Fruit fly (Drosophila melanogaster) whole organism, embryonic: ENCODE data around the gene Dsp1.

Experiments
- ATbp ChIP-seq: fragments of 200-800 bp; sonication (Bioruptor generic); optimal IDR thresholded peaks from 2 replicates; lab custom pipeline; 2017; ENCODE audit warnings: missing biosample characterization, mild to moderate bottlenecking, missing genetic modification characterization, missing genetic modification reagents
- Bdp1 ChIP-seq: fragments of 200-800 bp; sonication (Bioruptor generic); optimal IDR thresholded peaks from 3 replicates; lab custom pipeline; 2016; ENCODE audit warnings: missing biosample characterization, missing genetic modification characterization
- CG1024 ChIP-seq: fragments of 200-800 bp; sonication (Bioruptor generic); IDR thresholded peaks from 2 replicates; pipeline ENCODE4 v1.3.6; 2022; ENCODE audit warnings: missing biosample characterization, missing genetic modification characterization
- CG11723 ChIP-seq: fragments of 200-800 bp; sonication (Bioruptor generic); optimal IDR thresholded peaks from 2 replicates; lab custom pipeline; 2017; ENCODE audit warnings: missing biosample characterization, mild to moderate bottlenecking, missing genetic modification characterization
- CG12071 ChIP-seq: fragments of 200-800 bp; sonication (Bioruptor generic); optimal IDR thresholded peaks from 3 replicates; lab custom pipeline; 2018; ENCODE audit warnings: missing biosample characterization, mild to moderate bottlenecking, missing genetic modification characterization
- CG2202 ChIP-seq: fragments of 200-800 bp; sonication (Bioruptor generic); optimal IDR thresholded peaks from 2 replicates; lab custom pipeline; 2018; ENCODE audit warnings: missing biosample characterization, mild to moderate bottlenecking, missing genetic modification characterization
- CG31365 ChIP-seq: fragments of 200-800 bp; sonication (Bioruptor generic); optimal IDR thresholded peaks from 2 replicates; lab custom pipeline; 2018; ENCODE audit warnings: missing biosample characterization, mild to moderate bottlenecking, missing genetic modification characterization
- CG32767 ChIP-seq: fragments of 200-800 bp; sonication (Bioruptor generic); IDR thresholded peaks from 2 replicates; pipeline ENCODE4 v1.3.6; 2022; ENCODE audit warnings: missing biosample characterization, missing genetic modification characterization
- CG3838 ChIP-seq: fragments of 200-800 bp; sonication (Bioruptor generic); optimal IDR thresholded peaks from 3 replicates; lab custom pipeline; 2016; ENCODE audit warnings: missing biosample characterization, missing genetic modification characterization
- CG43689 ChIP-seq: fragments of 200-800 bp; sonication (Bioruptor generic); IDR thresholded peaks from 2 replicates; pipeline ENCODE4 v1.3.6; 2022; ENCODE audit warnings: missing biosample characterization, missing genetic modification characterization
- CG5953 ChIP-seq: fragments of 200-800 bp; sonication (Bioruptor generic); IDR thresholded peaks from 2 replicates; pipeline ENCODE4 v1.3.6; 2022; ENCODE audit warnings: missing biosample characterization, missing genetic modification characterization
- CG8478 ChIP-seq: fragments of >200 bp; optimal IDR thresholded peaks from 2 replicates; lab custom pipeline; 2018
- CHES-1-like ChIP-seq: fragments of 200-800 bp; sonication (Bioruptor generic); optimal IDR thresholded peaks from 2 replicates; lab custom pipeline; 2016; ENCODE audit warnings: missing biosample characterization, missing genetic modification characterization
- CoRest ChIP-seq: fragments of 200-800 bp; sonication (Bioruptor generic); optimal IDR thresholded peaks from 3 replicates; lab custom pipeline; 2018; ENCODE audit warnings: missing biosample characterization, mild to moderate bottlenecking, missing genetic modification characterization, moderate library complexity
- D19A ChIP-seq: fragments of 200-800 bp; optimal IDR thresholded peaks from 3 replicates; lab custom pipeline; 2019; ENCODE audit warnings: missing biosample characterization, mild to moderate bottlenecking, missing genetic modification characterization, moderate library complexity
- D19B ChIP-seq: fragments of 200-800 bp; sonication (Bioruptor generic); optimal IDR thresholded peaks from 2 replicates; lab custom pipeline; 2017; ENCODE audit warnings: missing biosample characterization, mild to moderate bottlenecking, missing genetic modification characterization
- E2f1 ChIP-seq: fragments of 200-800 bp; sonication (Bioruptor generic); IDR thresholded peaks from 2 replicates; pipeline ENCODE4 v1.3.6; 2022; ENCODE audit warnings: missing biosample characterization, missing genetic modification characterization
- ERR ChIP-seq: fragments of 200-800 bp; sonication (Bioruptor generic); optimal IDR thresholded peaks from 2 replicates; lab custom pipeline; 2016; ENCODE audit warnings: missing biosample characterization, missing genetic modification characterization
- HHEX ChIP-seq: fragments of 200-800 bp; sonication (Bioruptor generic); optimal IDR thresholded peaks from 3 replicates; lab custom pipeline; 2017; ENCODE audit warnings: missing biosample characterization, mild to moderate bottlenecking, missing genetic modification characterization, missing genetic modification reagents
- MBD-R2 ChIP-seq: fragments of 200-800 bp; sonication (Bioruptor generic); IDR thresholded peaks from 2 replicates; pipeline ENCODE4 v1.3.6; 2022; ENCODE audit warnings: missing biosample characterization, missing genetic modification characterization
- Med ChIP-seq: fragments of 200-800 bp; sonication (Bioruptor generic); peaks from one replicate; lab custom pipeline; 2016; ENCODE audit warnings: missing biosample characterization, missing genetic modification characterization, mild to moderate bottlenecking, inconsistent platforms, moderate library complexity
- NC2α ChIP-seq: fragments of 200-800 bp; sonication (Bioruptor generic); optimal IDR thresholded peaks from 2 replicates; lab custom pipeline; 2016; ENCODE audit warnings: missing biosample characterization, missing genetic modification characterization
- Neu2 ChIP-seq: fragments of 200-800 bp; sonication (Bioruptor generic); optimal IDR thresholded peaks from 3 replicates; lab custom pipeline; 2016; ENCODE audit warnings: missing biosample characterization, missing genetic modification characterization, borderline replicate concordance
- NfI ChIP-seq: fragments of 200-800 bp; sonication (Bioruptor generic); optimal IDR thresholded peaks from 3 replicates; lab custom pipeline; 2018; ENCODE audit warnings: missing biosample characterization, mild to moderate bottlenecking, missing genetic modification characterization, moderate library complexity
- PHDP ChIP-seq: fragments of 200-800 bp; sonication (Bioruptor generic); optimal IDR thresholded peaks from 3 replicates; lab custom pipeline; 2018; ENCODE audit warnings: missing biosample characterization, mild to moderate bottlenecking, missing genetic modification characterization, moderate library complexity
- Vsx1 ChIP-seq: fragments of 200-800 bp; sonication (Bioruptor generic); optimal IDR thresholded peaks from 2 replicates; lab custom pipeline; 2017; ENCODE audit warnings: missing biosample characterization, mild to moderate bottlenecking, missing genetic modification characterization, missing genetic modification reagents
- Xbp1 ChIP-seq: fragments of 200-800 bp; sonication (Bioruptor generic); optimal IDR thresholded peaks from 3 replicates; lab custom pipeline; 2016; ENCODE audit warnings: missing biosample characterization, mild to moderate bottlenecking, missing genetic modification characterization
- ac ChIP-seq: fragments of 200-800 bp; sonication (Bioruptor generic); optimal IDR thresholded peaks from 3 replicates; lab custom pipeline; 2017; ENCODE audit warnings: missing biosample characterization, mild to moderate bottlenecking, missing genetic modification characterization
- bbx ChIP-seq: fragments of 200-800 bp; sonication (Bioruptor generic); IDR thresholded peaks from 2 replicates; pipeline ENCODE4 v1.3.6; 2022; ENCODE audit warnings: missing biosample characterization, missing genetic modification characterization; ENCODE audit not compliant: partially characterized antibody
- bigmax ChIP-seq: fragments of 200-800 bp; sonication (Bioruptor generic); optimal IDR thresholded peaks from 2 replicates; lab custom pipeline; 2018; ENCODE audit warnings: missing biosample characterization, mild to moderate bottlenecking, missing genetic modification characterization
- crc ChIP-seq: fragments of 200-800 bp; sonication (Bioruptor generic); optimal IDR thresholded peaks from 2 replicates; lab custom pipeline; 2016; ENCODE audit warnings: missing biosample characterization, missing genetic modification characterization
- dan ChIP-seq: fragments of 200-800 bp; sonication (Bioruptor generic); IDR thresholded peaks from 2 replicates; pipeline ENCODE4 v1.3.6; 2022; ENCODE audit warnings: missing biosample characterization, missing genetic modification characterization
- danr ChIP-seq: fragments of 200-800 bp; sonication (Bioruptor generic); IDR thresholded peaks from 2 replicates; pipeline ENCODE4 v1.3.6; 2022; ENCODE audit warnings: missing biosample characterization, missing genetic modification characterization
- en ChIP-seq: fragments of 200-800 bp; sonication (Bioruptor generic); optimal IDR thresholded peaks from 2 replicates; lab custom pipeline; 2016; ENCODE audit warnings: missing biosample characterization, missing genetic modification characterization
- fd3F ChIP-seq: fragments of 200-800 bp; sonication (Bioruptor generic); optimal IDR thresholded peaks from 2 replicates; lab custom pipeline; 2018; ENCODE audit warnings: missing biosample characterization, mild to moderate bottlenecking, missing genetic modification characterization, moderate library complexity
- fd64A ChIP-seq: fragments of 200-800 bp; sonication (Bioruptor generic); optimal IDR thresholded peaks from 3 replicates; lab custom pipeline; 2018; ENCODE audit warnings: missing biosample characterization, mild to moderate bottlenecking, missing genetic modification characterization
- grn ChIP-seq: fragments of 200-800 bp; sonication (Bioruptor generic); optimal IDR thresholded peaks from 3 replicates; lab custom pipeline; 2017; ENCODE audit warnings: missing biosample characterization, missing genetic modification characterization
- gsb ChIP-seq: fragments of 200-800 bp; sonication (Bioruptor generic); IDR thresholded peaks from 2 replicates; pipeline ENCODE4 v1.3.6; 2022; ENCODE audit warnings: missing biosample characterization, missing genetic modification characterization
- ham ChIP-seq: fragments of 200-800 bp; sonication (Bioruptor generic); IDR thresholded peaks from 2 replicates; pipeline ENCODE4 v1.3.6; 2022; ENCODE audit warnings: missing biosample characterization, missing genetic modification characterization
- inv ChIP-seq: fragments of 200-800 bp; sonication (Bioruptor generic); IDR thresholded peaks from 2 replicates; pipeline ENCODE4 v1.3.6; 2022; ENCODE audit warnings: missing biosample characterization, missing genetic modification characterization; ENCODE audit not compliant: partially characterized antibody
- kay ChIP-seq: fragments of 200-800 bp; sonication (Bioruptor generic); optimal IDR thresholded peaks from 2 replicates; lab custom pipeline; 2016; ENCODE audit warnings: missing biosample characterization, missing genetic modification characterization
- klu ChIP-seq: fragments of 200-800 bp; sonication (Bioruptor generic); IDR thresholded peaks from 2 replicates; pipeline ENCODE4 v1.3.6; 2022; ENCODE audit warnings: missing biosample characterization, missing genetic modification characterization
- lilli ChIP-seq: fragments of 200-800 bp; sonication (Bioruptor generic); optimal IDR thresholded peaks from 3 replicates; lab custom pipeline; 2016; ENCODE audit warnings: missing biosample characterization, missing genetic modification characterization
- nau ChIP-seq: fragments of 200-800 bp; sonication (Bioruptor generic); optimal IDR thresholded peaks from 3 replicates; lab custom pipeline; 2017; ENCODE audit warnings: missing biosample characterization, mild to moderate bottlenecking, missing genetic modification characterization, missing genetic modification reagents
- otp ChIP-seq: fragments of 200-800 bp; sonication (Bioruptor generic); IDR thresholded peaks from 3 replicates; pipeline ENCODE4, ENCODE4 v1.3.6; 2022; ENCODE audit warnings: missing biosample characterization, missing genetic modification characterization
- ranshi ChIP-seq: fragments of 200-800 bp; sonication (Bioruptor generic); IDR thresholded peaks from 2 replicates; pipeline ENCODE4 v1.3.6; 2022; ENCODE audit warnings: missing biosample characterization, missing genetic modification characterization
- run ChIP-seq: fragments of 200-800 bp; sonication (Bioruptor generic); optimal IDR thresholded peaks from 3 replicates; lab custom pipeline; 2018; ENCODE audit warnings: missing biosample characterization, mild to moderate bottlenecking, missing genetic modification characterization
- shn ChIP-seq: fragments of 200-800 bp; sonication (Bioruptor generic); optimal IDR thresholded peaks from 3 replicates; lab custom pipeline; 2016; ENCODE audit warnings: missing biosample characterization, missing genetic modification characterization
- sna ChIP-seq: fragments of 200-800 bp; sonication (Bioruptor generic); IDR thresholded peaks from 2 replicates; pipeline ENCODE4 v1.3.6; 2022; ENCODE audit warnings: missing biosample characterization, missing genetic modification characterization; ENCODE audit not compliant: partially characterized antibody
- sr ChIP-seq: fragments of 200-800 bp; sonication (Bioruptor generic); IDR thresholded peaks from 3 replicates; pipeline ENCODE4 v1.3.6; 2022; ENCODE audit warnings: missing biosample characterization, missing genetic modification characterization
- tap ChIP-seq: fragments of 200-800 bp; optimal IDR thresholded peaks from 3 replicates; lab custom pipeline; 2019; ENCODE audit warnings: missing biosample characterization, mild to moderate bottlenecking, missing genetic modification characterization, moderate library complexity
- z ChIP-seq: fragments of 200-800 bp; sonication (Bioruptor generic); IDR thresholded peaks from 3 replicates; pipeline ENCODE4 v1.3.6; 2022; ENCODE audit warnings: missing biosample characterization, missing genetic modification characterization
- zfh2 ChIP-seq: fragments of 200-800 bp; sonication (Bioruptor generic); optimal IDR thresholded peaks from 2 replicates; lab custom pipeline; 2016; ENCODE audit warnings: missing biosample characterization, missing genetic modification characterization

Dsp1 gene

dm6 chrX:16323063-16323462 is 10.3 kb upstream of the Dsp1 start, which contains the start of the genes CG9917 and CG32579 (continued):
- no peak for TF ChIP-seq NfI (GFP tag; lab: Kevin White, UChicago)
- no peak for TF ChIP-seq Vsx1 (GFP tag; lab: Kevin White, UChicago)
- no peak for TF ChIP-seq fd64A (GFP tag; lab: Kevin White, UChicago)
- no peak for TF ChIP-seq CG1024 (GFP tag; lab: Robert Waterston, UW)
- no peak for TF ChIP-seq kay (GFP tag; lab: Kevin White, UChicago)
- TF ChIP-seq Neu2 = peak; percentile 69
- no peak for TF ChIP-seq CG3838 (GFP tag; lab: Kevin White, UChicago)
- TF ChIP-seq gsb (GFP tag; lab: Robert Waterston, UW) = no peak
- TF ChIP-seq inv = peak; percentile 66
- TF ChIP-seq Xbp1 = no peak
- TF ChIP-seq lilli (GFP tag; lab: Kevin White, UChicago) = no peak
- TF ChIP-seq grn = peak; percentile 7
- TF ChIP-seq CG43689 (GFP tag; lab: Robert Waterston, UW) = no peak
- no peak for TF ChIP-seq NC2α (GFP tag; lab: Kevin White, UChicago)
- no peak for TF ChIP-seq ac
- TF ChIP-seq danr (GFP tag; lab: Robert Waterston, UW) = no peak
- TF ChIP-seq ranshi (GFP tag; lab: Robert Waterston, UW) = no peak
- TF ChIP-seq CG2202 (tag; lab: Kevin White, UChicago) = no peak
- no peak for TF ChIP-seq HHEX (GFP tag; lab: Kevin White, UChicago)
- TF ChIP-seq CG31365 = no peak
- TF ChIP-seq D19A (tag; lab: Kevin White, UChicago) = no peak
- no peak for TF ChIP-seq CG11723 (GFP tag; lab: Kevin White, UChicago)
- no peak for TF ChIP-seq dan (GFP tag; lab: Robert Waterston, UW)
- TF ChIP-seq CoRest (tag; lab: Kevin White, UChicago) = peak; percentile 10
- no peak for TF ChIP-seq CHES-1-like (GFP tag; lab: Kevin White, UChicago)
- TF ChIP-seq CG8478 (lab: Kevin White, UChicago) = no peak
- no peak for TF ChIP-seq bigmax
- TF ChIP-seq fd3F (GFP tag; lab: Kevin White, UChicago) = no peak
- no peak for TF ChIP-seq Bdp1 (GFP tag; lab: Kevin White, UChicago)
- TF ChIP-seq tap (tag; lab: Kevin White, UChicago) = no peak
- no peak for TF ChIP-seq D19B (GFP tag; lab: Kevin White, UChicago)
- TF ChIP-seq sna (GFP tag; lab: Robert Waterston, UW) = peak; percentile 63
- no peak for TF ChIP-seq PHDP (tag; lab: Kevin White, UChicago)
- TF ChIP-seq zfh2 = no peak
- no peak for TF ChIP-seq shn (GFP tag; lab: Kevin White, UChicago)
- no peak for TF ChIP-seq ham (GFP tag; lab: Robert Waterston, UW)
- TF ChIP-seq bbx (GFP tag; lab: Robert Waterston, UW) = peak; percentile 90
- TF ChIP-seq z (GFP tag; lab: Robert Waterston, UW) = no peak
- no peak for TF ChIP-seq CG32767 (GFP tag; lab: Robert Waterston, UW)
- TF ChIP-seq sr (GFP tag; lab: Robert Waterston, UW) = no peak
- TF ChIP-seq ERR (GFP tag; lab: Kevin White, UChicago) = no peak
- TF ChIP-seq otp (GFP tag; lab: Robert Waterston, UW) = no peak
- TF ChIP-seq MBD-R2 (GFP tag; lab: Robert Waterston, UW) = peak; percentile 84
- TF ChIP-seq Med (GFP tag; lab: Kevin White, UChicago) = peak; percentile 28
- no peak for TF ChIP-seq CG12071 (GFP tag; lab: Kevin White, UChicago)
- TF ChIP-seq klu = no peak
- TF ChIP-seq crc = no peak
- TF ChIP-seq E2f1 (GFP tag; lab: Robert Waterston, UW) = no peak
- TF ChIP-seq CG5953 (GFP tag; lab: Robert Waterston, UW) = no peak
- no peak for TF ChIP-seq run (tag; lab: Kevin White, UChicago)
- TF ChIP-seq ATbp (GFP tag; lab: Kevin White, UChicago) = no peak
- TF ChIP-seq en (GFP tag; lab: Kevin White, UChicago) = no peak
- no peak for TF ChIP-seq nau
